Worm (Caenorhabditis elegans) whole organism, L4 larva: ENCODE results near the gene F48G7.4.

Source experiments
- F37D6.2 ChIP-seq: sonication (generic microtip); optimal IDR thresholded peaks from 2 replicates; lab custom pipeline; 2016; ENCODE audit warnings: mild to moderate bottlenecking, missing genetic modification characterization, missing compliant biosample characterization
- Y105C5A.15 ChIP-seq: fragments of 200-800 bp; sonication (Bioruptor generic); IDR thresholded peaks from 2 replicates; pipeline ENCODE4 v1.3.6; 2022; ENCODE audit warnings: missing genetic modification characterization, missing compliant biosample characterization
- aha-1 ChIP-seq: fragments of 150-350 bp; peaks from one replicate; lab custom pipeline; 2014; ENCODE audit warnings: missing biosample characterization, missing genetic modification characterization
- aly-2 ChIP-seq: sonication (generic microtip); optimal IDR thresholded peaks from 2 replicates; lab custom pipeline; 2018; ENCODE audit warnings: missing biosample characterization, missing genetic modification characterization
- ceh-20 ChIP-seq: fragments of 200-800 bp; sonication (Bioruptor generic); IDR thresholded peaks from 2 replicates; pipeline ENCODE4 v1.3.6; 2022; ENCODE audit warnings: missing genetic modification reagents, missing genetic modification characterization, missing compliant biosample characterization
- ceh-28 ChIP-seq: fragments of 150-350 bp; optimal IDR thresholded peaks from 2 replicates; lab custom pipeline; 2014; ENCODE audit warnings: missing biosample characterization, missing genetic modification reagents, missing genetic modification characterization
- ceh-32 ChIP-seq: sonication (generic microtip); optimal IDR thresholded peaks from 2 replicates; lab custom pipeline; 2016; ENCODE audit warnings: mild to moderate bottlenecking, missing genetic modification characterization, missing compliant biosample characterization; ENCODE audit not compliant: poor library complexity
- cey-2 ChIP-seq: sonication (generic microtip); optimal IDR thresholded peaks from 3 replicates; lab custom pipeline; 2017; ENCODE audit warnings: missing genetic modification characterization, mild to moderate bottlenecking, missing compliant biosample characterization, antibody characterized with exemption, borderline replicate concordance; ENCODE audit not compliant: insufficient read depth
- daf-16 ChIP-seq, 3 experiments: sonication (generic microtip); optimal IDR thresholded peaks; 2 replicates each; lab custom pipeline; 2016 to 2017; ENCODE audit warnings: missing genetic modification characterization in 3 of 3, missing genetic modification reagents in 3 of 3, mild to moderate bottlenecking in 2 of 3, missing compliant biosample characterization in 2 of 3, missing biosample characterization in 1 of 3, moderate library complexity in 1 of 3
- dmd-8 ChIP-seq: fragments of 200-800 bp; sonication (Bioruptor generic); IDR thresholded peaks from 2 replicates; pipeline ENCODE4 v1.3.6; 2022; ENCODE audit warnings: missing genetic modification characterization, missing compliant biosample characterization
- dve-1 ChIP-seq: sonication (generic microtip); optimal IDR thresholded peaks from 2 replicates; lab custom pipeline; 2017; ENCODE audit warnings: antibody characterized with exemption, mild to moderate bottlenecking, missing genetic modification characterization, missing compliant biosample characterization; ENCODE audit not compliant: insufficient read depth
- egl-27 ChIP-seq: sonication (generic microtip); optimal IDR thresholded peaks from 3 replicates; lab custom pipeline; 2017; ENCODE audit warnings: missing biosample characterization, missing genetic modification reagents, missing genetic modification characterization
- fkh-10 ChIP-seq: fragments of 150-350 bp; optimal IDR thresholded peaks from 2 replicates; lab custom pipeline; 2014; ENCODE audit warnings: missing biosample characterization, missing genetic modification reagents, missing genetic modification characterization
- hif-1 ChIP-seq, 2 experiments: sonication (generic microtip); optimal IDR thresholded peaks; 2 replicates each; lab custom pipeline; 2016 to 2017; ENCODE audit warnings: missing compliant biosample characterization in 2 of 2, missing genetic modification characterization in 2 of 2, missing genetic modification reagents in 2 of 2, missing genotype in 2 of 2, mild to moderate bottlenecking in 1 of 2
- hlh-11 ChIP-seq: fragments of 200-800 bp; sonication (Bioruptor generic); optimal IDR thresholded peaks from 2 replicates; lab custom pipeline; 2018; ENCODE audit warnings: mild to moderate bottlenecking, missing genetic modification characterization, missing compliant biosample characterization
- lim-7 ChIP-seq: fragments of 200-800 bp; sonication (Bioruptor generic); IDR thresholded peaks from 2 replicates; pipeline ENCODE4 v1.3.6; 2022; ENCODE audit warnings: missing genetic modification characterization, missing compliant biosample characterization
- lin-13 ChIP-seq: fragments of 150-350 bp; optimal IDR thresholded peaks from 2 replicates; lab custom pipeline; 2014; ENCODE audit warnings: missing biosample characterization, missing genetic modification reagents, missing genetic modification characterization
- lin-38 ChIP-seq: fragments of 200-800 bp; sonication (Bioruptor generic); IDR thresholded peaks from 2 replicates; pipeline ENCODE4 v1.3.6; 2022; ENCODE audit warnings: missing genetic modification reagents, missing genetic modification characterization, missing compliant biosample characterization
- lin-39 ChIP-seq: fragments of 150-350 bp; optimal IDR thresholded peaks from 2 replicates; lab custom pipeline; 2014; ENCODE audit warnings: missing biosample characterization, missing genetic modification reagents, missing genetic modification characterization
- madf-9 ChIP-seq: fragments of 200-800 bp; sonication (Bioruptor generic); conservative IDR thresholded peaks from 2 replicates; pipeline ENCODE4 v1.3.6; 2022; ENCODE audit warnings: missing genetic modification reagents, missing genetic modification characterization, missing compliant biosample characterization
- nhr-10 ChIP-seq: fragments of 150-350 bp; optimal IDR thresholded peaks from 2 replicates; lab custom pipeline; 2014; ENCODE audit warnings: missing biosample characterization, missing genetic modification characterization
- nhr-102 ChIP-seq: sonication (generic microtip); optimal IDR thresholded peaks from 2 replicates; lab custom pipeline; 2016; ENCODE audit warnings: mild to moderate bottlenecking, missing genetic modification characterization, moderate library complexity, missing compliant biosample characterization
- nhr-25 ChIP-seq: sonication (generic microtip); optimal IDR thresholded peaks from 2 replicates; lab custom pipeline; 2017; ENCODE audit warnings: missing genetic modification characterization, mild to moderate bottlenecking, missing compliant biosample characterization, antibody characterized with exemption, moderate library complexity, borderline replicate concordance; ENCODE audit not compliant: insufficient read depth
- nhr-41 ChIP-seq: fragments of 200-800 bp; sonication (Bioruptor generic); IDR thresholded peaks from 2 replicates; pipeline ENCODE4 v1.3.6; 2022; ENCODE audit warnings: missing genetic modification reagents, missing genetic modification characterization, missing compliant biosample characterization
- nhr-42 ChIP-seq: fragments of 200-800 bp; sonication (Bioruptor generic); IDR thresholded peaks from 2 replicates; pipeline ENCODE4 v1.3.6; 2022; ENCODE audit warnings: missing genetic modification characterization, missing compliant biosample characterization
- nhr-48 ChIP-seq: sonication (generic microtip); optimal IDR thresholded peaks from 2 replicates; lab custom pipeline; 2016; ENCODE audit warnings: mild to moderate bottlenecking, missing genetic modification characterization, missing compliant biosample characterization
- nhr-76 ChIP-seq: fragments of 150-350 bp; optimal IDR thresholded peaks from 2 replicates; lab custom pipeline; 2014; ENCODE audit warnings: missing biosample characterization, missing genetic modification characterization
- pqm-1 ChIP-seq: sonication (generic microtip); optimal IDR thresholded peaks from 2 replicates; lab custom pipeline; 2017; ENCODE audit warnings: missing biosample characterization, missing genetic modification characterization
- skn-1 ChIP-seq: fragments of 150-350 bp; optimal IDR thresholded peaks from 2 replicates; lab custom pipeline; 2014; ENCODE audit warnings: missing biosample characterization, missing genetic modification characterization
- snpc-4 ChIP-seq: fragments of 150-350 bp; optimal IDR thresholded peaks from 2 replicates; lab custom pipeline; 2014; ENCODE audit warnings: missing biosample characterization, missing genetic modification characterization
- tra-1 ChIP-seq: fragments of 200-800 bp; sonication (Bioruptor generic); IDR thresholded peaks from 2 replicates; pipeline ENCODE4 v1.3.6; 2022; ENCODE audit warnings: missing genetic modification reagents, missing genetic modification characterization, missing compliant biosample characterization
- unc-62 ChIP-seq, 3 experiments: fragments of 150-350 bp in 1 of 3; sonication (generic microtip); optimal IDR thresholded peaks in 2 of 3; peaks in 1 of 3; 1 replicate in 1 of 3; 2 replicates in 2 of 3; lab custom pipeline; 2014 to 2017; ENCODE audit warnings: missing biosample characterization in 3 of 3, missing genetic modification characterization in 3 of 3, missing genetic modification reagents in 3 of 3, missing genotype in 1 of 3
- zip-11 ChIP-seq: fragments of 200-800 bp; sonication (Bioruptor generic); IDR thresholded peaks from 2 replicates; pipeline ENCODE4 v1.3.6; 2022; ENCODE audit warnings: missing genetic modification characterization, missing compliant biosample characterization
- zip-2 ChIP-seq: fragments of 150-350 bp; optimal IDR thresholded peaks from 2 replicates; lab custom pipeline; 2014; ENCODE audit warnings: missing biosample characterization, missing genetic modification characterization

The F48G7.4 gene

ce11 chrV:598626-599025 lies 20.6 kb upstream of the F48G7.4 start:
- TF ChIP-seq pqm-1 (tag; lab: Kevin White, UChicago) (no peak), hif-1 (tag; optimal IDR thresholded peaks at IDR 0.05; lab: Kevin White, UChicago) (no peak), unc-62 (GFP tag; optimal IDR thresholded peaks at IDR 0.05 in 1 of 2; lab: Kevin White, UChicago) (peak in 1 of 2 experiments; percentile 92), unc-62 (tag; optimal IDR thresholded peaks at IDR 0.05; lab: Kevin White, UChicago) (no peak), lin-13 (GFP tag; lab: Kevin White, UChicago) (no peak), aha-1 (tag; lab: Kevin White, UChicago) (peak; percentile 41)

- no peak for TF ChIP-seq nhr-41 (GFP tag; lab: Robert Waterston, UW)
- TF ChIP-seq unc-62 (GFP tag; optimal IDR thresholded peaks at IDR 0.05 in 1 of 2; lab: Kevin White, UChicago), result peak in 1 of 2 experiments; percentile 84
- TF ChIP-seq unc-62 (tag; optimal IDR thresholded peaks at IDR 0.05; lab: Kevin White, UChicago), result no peak
- peak; percentile 71 for TF ChIP-seq aha-1 (tag; lab: Kevin White, UChicago)
These were observed 19.5 kb upstream of the F48G7.4 start for ce11 chrV:599783-600182.

- peak; percentile 64 for TF ChIP-seq aha-1 (tag; lab: Kevin White, UChicago)
- no peak for TF ChIP-seq nhr-48 (tag; lab: Kevin White, UChicago)
These were observed 19.0 kb upstream of the F48G7.4 start, which contains the start of gene nhr-251 for ce11 chrV:600231-600630. Gene nhr-251 (plus strand): TSS chrV:600531.

- TF ChIP-seq nhr-10 (tag; lab: Kevin White, UChicago), result no peak
- no peak for TF ChIP-seq F37D6.2 (tag; lab: Kevin White, UChicago)
- TF ChIP-seq hlh-11 (tag; lab: Kevin White, UChicago), result no peak
- TF ChIP-seq dve-1 (tag; lab: Kevin White, UChicago), result no peak
- TF ChIP-seq lin-39, result no peak
- no peak for TF ChIP-seq madf-9 (GFP tag; lab: Robert Waterston, UW)
- no peak for TF ChIP-seq lin-38 (GFP tag; lab: Robert Waterston, UW)
- TF ChIP-seq egl-27 (tag; lab: Kevin White, UChicago), result no peak
- no peak for TF ChIP-seq lim-7
- no peak for TF ChIP-seq ceh-20 (GFP tag; lab: Robert Waterston, UW)
- no peak for TF ChIP-seq nhr-76 (tag; lab: Kevin White, UChicago)
- TF ChIP-seq nhr-42, result no peak
These were observed 15.1 kb upstream of the F48G7.4 start, which contains the start of gene srlf-37 for ce11 chrV:604105-604504. Gene srlf-37 (minus strand): TSS chrV:604205.

ce11 chrV:608844-609243 lies 10.4 kb upstream of the F48G7.4 start, which contains the start of gene srw-109:
Gene srw-109 (minus strand): TSS chrV:608944.
- TF ChIP-seq ceh-28 (tag; lab: Kevin White, UChicago) (no peak), cey-2 (no peak), dmd-8 (GFP tag; lab: Robert Waterston, UW) (no peak), nhr-102 (no peak), pqm-1 (tag; lab: Kevin White, UChicago) (no peak), tra-1 (GFP tag; lab: Robert Waterston, UW) (no peak), ceh-32 (tag; lab: Kevin White, UChicago) (no peak), madf-9 (GFP tag; lab: Robert Waterston, UW) (no peak), fkh-10 (GFP tag; lab: Kevin White, UChicago) (no peak), nhr-25 (tag; lab: Kevin White, UChicago) (no peak), skn-1 (tag; lab: Kevin White, UChicago) (no peak), Y105C5A.15 (GFP tag; lab: Robert Waterston, UW) (no peak), zip-11 (GFP tag; lab: Robert Waterston, UW) (no peak), zip-2 (tag; lab: Kevin White, UChicago) (no peak), snpc-4 (tag; lab: Kevin White, UChicago) (no peak), daf-16 (GFP tag; optimal IDR thresholded peaks at IDR 0.05; lab: Kevin White, UChicago) (no peak), daf-16 (tag; optimal IDR thresholded peaks at IDR 0.05; lab: Kevin White, UChicago) (no peak), aly-2 (tag; lab: Kevin White, UChicago) (no peak)
